Worm (Caenorhabditis elegans) whole organism, L2 larva: Measurements from ENCODE around the gene Y45F10B.8.
A peak's percentile ranks its signal among the peaks of the same experiment; 100 is the strongest.

Experiments
- C34F6.9 ChIP-seq: fragments of 150-350 bp; optimal IDR thresholded peaks from 2 replicates; lab custom pipeline; 2014; ENCODE audit warnings: missing biosample characterization, missing genetic modification characterization
- R02D3.7 ChIP-seq: fragments of 150-350 bp; optimal IDR thresholded peaks from 2 replicates; lab custom pipeline; 2014; ENCODE audit warnings: missing biosample characterization, missing genetic modification characterization
- Y55F3AM.14 ChIP-seq: fragments of 200-800 bp; sonication (Bioruptor generic); optimal IDR thresholded peaks from 2 replicates; lab custom pipeline; 2018; ENCODE audit warnings: mild to moderate bottlenecking, missing genetic modification characterization, missing compliant biosample characterization
- alr-1 ChIP-seq: fragments of 150-350 bp; optimal IDR thresholded peaks from 2 replicates; lab custom pipeline; 2014; ENCODE audit warnings: missing biosample characterization, missing genetic modification characterization
- aly-2 ChIP-seq: fragments of 150-350 bp; optimal IDR thresholded peaks from 2 replicates; lab custom pipeline; 2014; ENCODE audit warnings: missing biosample characterization, missing genetic modification characterization
- blmp-1 ChIP-seq: sonication (generic microtip); optimal IDR thresholded peaks from 2 replicates; lab custom pipeline; 2017; ENCODE audit warnings: missing genetic modification characterization, mild to moderate bottlenecking, missing compliant biosample characterization, antibody characterized with exemption, moderate library complexity; ENCODE audit not compliant: insufficient read depth
- crh-2 ChIP-seq: sonication (generic microtip); optimal IDR thresholded peaks from 2 replicates; lab custom pipeline; 2017; ENCODE audit warnings: missing biosample characterization, missing genetic modification characterization
- dmd-4 ChIP-seq: sonication (generic microtip); optimal IDR thresholded peaks from 2 replicates; lab custom pipeline; 2017; ENCODE audit warnings: missing biosample characterization, missing genetic modification characterization
- egl-27 ChIP-seq: sonication (generic microtip); optimal IDR thresholded peaks from 3 replicates; lab custom pipeline; 2017; ENCODE audit warnings: missing biosample characterization, missing genetic modification reagents, missing genetic modification characterization
- elt-1 ChIP-seq: fragments of 150-350 bp; optimal IDR thresholded peaks from 2 replicates; lab custom pipeline; 2014; ENCODE audit warnings: missing biosample characterization, missing genetic modification characterization
- elt-3 ChIP-seq: sonication (generic microtip); optimal IDR thresholded peaks from 2 replicates; lab custom pipeline; 2017; ENCODE audit warnings: missing biosample characterization, missing genetic modification characterization
- gmeb-1 ChIP-seq: fragments of 150-350 bp; optimal IDR thresholded peaks from 2 replicates; lab custom pipeline; 2014; ENCODE audit warnings: missing biosample characterization, missing genetic modification characterization
- lin-11 ChIP-seq: fragments of 150-350 bp; sonication (generic microtip); optimal IDR thresholded peaks from 2 replicates; lab custom pipeline; 2014; ENCODE audit warnings: missing biosample characterization, missing genetic modification characterization, inconsistent platforms, mixed read lengths
- lin-13 ChIP-seq: fragments of 150-350 bp; optimal IDR thresholded peaks from 2 replicates; lab custom pipeline; 2014; ENCODE audit warnings: missing biosample characterization, missing genetic modification reagents, missing genetic modification characterization
- lin-39 ChIP-seq: fragments of 150-350 bp; optimal IDR thresholded peaks from 2 replicates; lab custom pipeline; 2014; ENCODE audit warnings: missing biosample characterization, missing genetic modification reagents, missing genetic modification characterization
- mbf-1 ChIP-seq: sonication (generic microtip); optimal IDR thresholded peaks from 2 replicates; lab custom pipeline; 2017; ENCODE audit warnings: missing biosample characterization, missing genetic modification characterization
- mdl-1 ChIP-seq, 2 experiments: fragments of 150-350 bp in 1 of 2; sonication (generic microtip) in 1 of 2; optimal IDR thresholded peaks; 2 replicates each; lab custom pipeline; 2017; ENCODE audit warnings: missing biosample characterization in 2 of 2, missing genetic modification characterization in 2 of 2
- nhr-11 ChIP-seq: fragments of 150-350 bp; optimal IDR thresholded peaks from 2 replicates; lab custom pipeline; 2014; ENCODE audit warnings: missing biosample characterization, missing genetic modification characterization
- nhr-12 ChIP-seq: fragments of 150-350 bp; optimal IDR thresholded peaks from 2 replicates; lab custom pipeline; 2014; ENCODE audit warnings: missing biosample characterization, missing genetic modification characterization
- nhr-129 ChIP-seq: fragments of 150-350 bp; optimal IDR thresholded peaks from 2 replicates; lab custom pipeline; 2014; ENCODE audit warnings: missing biosample characterization, missing genetic modification characterization
- nhr-21 ChIP-seq: fragments of 150-350 bp; optimal IDR thresholded peaks from 2 replicates; lab custom pipeline; 2014; ENCODE audit warnings: missing biosample characterization, missing genetic modification characterization
- nhr-23 ChIP-seq: fragments of 150-350 bp; optimal IDR thresholded peaks from 2 replicates; lab custom pipeline; 2014; ENCODE audit warnings: missing biosample characterization, missing genetic modification reagents, missing genetic modification characterization
- nhr-237 ChIP-seq: fragments of 150-350 bp; optimal IDR thresholded peaks from 2 replicates; lab custom pipeline; 2014; ENCODE audit warnings: missing biosample characterization, missing genetic modification characterization
- nhr-25 ChIP-seq: fragments of 150-350 bp; sonication (generic microtip); optimal IDR thresholded peaks from 3 replicates; lab custom pipeline; 2014; ENCODE audit warnings: missing biosample characterization, missing genetic modification characterization
- sem-4 ChIP-seq: fragments of 150-350 bp; optimal IDR thresholded peaks from 2 replicates; lab custom pipeline; 2014; ENCODE audit warnings: missing biosample characterization, missing genetic modification reagents, missing genetic modification characterization
- skn-1 ChIP-seq: sonication (generic microtip); optimal IDR thresholded peaks from 2 replicates; lab custom pipeline; 2017; ENCODE audit warnings: missing biosample characterization, missing genetic modification characterization
- sma-3 ChIP-seq: sonication (generic microtip); optimal IDR thresholded peaks from 2 replicates; lab custom pipeline; 2016; ENCODE audit warnings: missing genetic modification reagents, missing genetic modification characterization, missing compliant biosample characterization
- sma-9 ChIP-seq, 2 experiments: fragments of 150-350 bp in 1 of 2; sonication (generic microtip) in 1 of 2; optimal IDR thresholded peaks; 2 replicates each; lab custom pipeline; 2014 to 2016; ENCODE audit warnings: missing genetic modification characterization in 2 of 2, mild to moderate bottlenecking in 1 of 2, missing biosample characterization in 1 of 2, missing compliant biosample characterization in 1 of 2, missing genetic modification reagents in 1 of 2, moderate library complexity in 1 of 2
- snpc-4 ChIP-seq: fragments of 150-350 bp; optimal IDR thresholded peaks from 2 replicates; lab custom pipeline; 2014; ENCODE audit warnings: missing biosample characterization, missing genetic modification characterization
- unc-39 ChIP-seq: fragments of 150-350 bp; optimal IDR thresholded peaks from 2 replicates; lab custom pipeline; 2014; ENCODE audit warnings: missing biosample characterization, missing genetic modification characterization
- zag-1 ChIP-seq: fragments of 150-350 bp; optimal IDR thresholded peaks from 2 replicates; lab custom pipeline; 2014; ENCODE audit warnings: missing biosample characterization, missing genetic modification characterization
- ztf-1 ChIP-seq: fragments of 200-800 bp; sonication (Bioruptor generic); conservative IDR thresholded peaks from 2 replicates; pipeline ENCODE4 v1.3.6; 2022; ENCODE audit warnings: missing genetic modification characterization, missing compliant biosample characterization
- ztf-11 ChIP-seq: sonication (generic microtip); optimal IDR thresholded peaks from 2 replicates; lab custom pipeline; 2017; ENCODE audit warnings: missing biosample characterization, missing genetic modification characterization

The Y45F10B.8 gene

ce11 chrIV:13564284-13564683 is 13.8 kb downstream of the Y45F10B.8 start:
- TF ChIP-seq nhr-23 (no peak), sem-4 (tag; lab: Kevin White, UChicago) (no peak), lin-13 (GFP tag; lab: Kevin White, UChicago) (no peak), elt-3 (tag; lab: Kevin White, UChicago) (no peak), Y55F3AM.14 (GFP tag; lab: Kevin White, UChicago) (no peak), skn-1 (tag; lab: Kevin White, UChicago) (no peak), blmp-1 (tag; lab: Kevin White, UChicago) (no peak), R02D3.7 (tag; lab: Kevin White, UChicago) (no peak), sma-3 (no peak), dmd-4 (tag; lab: Kevin White, UChicago) (no peak)

DNA sequence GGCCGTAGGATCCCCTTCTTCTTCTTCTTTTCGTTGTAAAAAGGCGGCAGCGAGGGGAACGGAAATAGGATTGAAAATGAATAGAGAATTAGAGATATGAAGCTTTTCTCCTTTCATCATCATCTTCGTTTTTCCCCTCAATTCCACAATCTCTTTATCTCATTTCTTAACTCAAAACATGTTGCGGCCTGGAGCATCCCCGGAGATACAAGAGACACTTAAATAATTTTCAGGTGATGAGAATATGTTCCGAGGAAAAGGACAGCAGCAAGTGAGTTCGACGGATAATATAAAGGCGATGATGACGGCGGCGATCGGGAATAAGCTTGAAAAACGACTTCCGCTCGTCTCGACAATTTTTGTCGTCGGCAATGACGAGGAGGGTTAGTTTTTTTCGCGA is 16.4 kb downstream of the Y45F10B.8 start, which contains the start of the genes Y45F10B.13 and qui-1:
Gene Y45F10B.13 (minus strand): TSS at position 101 of the 400 bp plus-strand sequence.
Gene qui-1 (plus strand): TSS at position 233 of the 400 bp plus-strand sequence.
- TF ChIP-seq nhr-129 (tag; lab: Kevin White, UChicago) (peak; percentile 42), mdl-1 (tag; optimal IDR thresholded peaks at IDR 0.05; lab: Kevin White, UChicago) (no peak)

DNA sequence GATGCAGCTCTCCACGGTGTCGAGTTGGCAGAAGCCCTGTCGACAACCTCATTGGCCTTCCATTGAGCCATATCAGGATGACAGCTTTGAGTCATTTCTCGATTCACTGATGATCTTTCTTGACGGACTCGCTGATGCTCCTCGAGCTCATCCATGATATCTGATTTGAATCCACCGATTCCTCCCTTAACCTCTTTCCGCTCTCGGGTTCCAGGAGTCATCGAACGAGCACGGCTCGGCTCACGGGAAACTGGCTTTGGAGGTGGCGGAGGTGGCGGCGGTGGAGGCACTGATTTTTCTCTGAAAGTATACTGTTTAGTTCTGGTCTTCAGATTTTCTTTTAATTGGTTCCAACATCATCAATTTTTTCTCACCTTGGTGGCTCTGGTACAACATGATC is 19.1 kb downstream of the Y45F10B.8 start:
- TF ChIP-seq aly-2 (no peak), snpc-4 (tag; lab: Kevin White, UChicago) (no peak), skn-1 (tag; lab: Kevin White, UChicago) (no peak), nhr-237 (tag; lab: Kevin White, UChicago) (no peak), unc-39 (no peak), elt-3 (tag; lab: Kevin White, UChicago) (no peak), mdl-1 (tag; optimal IDR thresholded peaks at IDR 0.05; lab: Kevin White, UChicago) (no peak), sem-4 (tag; lab: Kevin White, UChicago) (no peak), crh-2 (no peak), Y55F3AM.14 (GFP tag; lab: Kevin White, UChicago) (no peak), lin-39 (tag; lab: Kevin White, UChicago) (no peak), nhr-25 (no peak), mbf-1 (tag; lab: Kevin White, UChicago) (no peak)
- TF ChIP-seq, all 48 proteins: peak for 0

ce11 chrIV:13557393-13557792 is 20.7 kb downstream of the Y45F10B.8 start:
- TF ChIP-seq nhr-129 (tag; lab: Kevin White, UChicago), result peak; percentile 58
- no peak for TF ChIP-seq sma-3

ce11 chrIV:13555508-13555907 is 22.6 kb downstream of the Y45F10B.8 start:
- no peak for TF ChIP-seq nhr-11
- TF ChIP-seq R02D3.7 (tag; lab: Kevin White, UChicago), result no peak
- TF ChIP-seq zag-1, result no peak
- no peak for TF ChIP-seq nhr-21 (tag; lab: Kevin White, UChicago)
- no peak for TF ChIP-seq gmeb-1
- no peak for TF ChIP-seq nhr-129 (tag; lab: Kevin White, UChicago)
- TF ChIP-seq elt-1 (tag; lab: Kevin White, UChicago), result no peak
- TF ChIP-seq, all 48 proteins: peak for 0

DNA sequence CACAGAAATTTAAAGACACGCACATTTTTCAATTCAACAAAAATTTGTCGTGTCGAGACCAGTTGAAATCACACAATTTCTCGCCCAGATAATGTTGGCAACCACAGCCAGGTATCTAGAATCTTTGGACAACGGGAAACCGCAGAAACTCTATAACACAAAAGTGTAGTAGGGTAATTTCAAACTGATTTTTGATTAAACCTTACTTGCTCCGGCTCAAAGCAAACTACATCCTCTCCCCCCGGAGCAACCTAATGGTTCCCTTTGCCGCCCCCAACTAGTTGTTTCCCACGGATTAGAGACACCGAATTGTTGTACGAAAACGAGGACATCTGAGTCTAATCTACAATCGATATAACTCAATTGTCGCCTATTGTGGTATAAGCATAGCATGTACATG is 23.7 kb downstream of the Y45F10B.8 start:
- TF ChIP-seq lin-11 (tag; lab: Kevin White, UChicago), result no peak
- TF ChIP-seq ztf-1 (GFP tag; lab: Robert Waterston, UW), result 0 out of 2 replicates have a peak, but pooled peaks have one; percentile 59
- no peak for TF ChIP-seq ztf-11 (tag; lab: Kevin White, UChicago)
- no peak for TF ChIP-seq sem-4 (tag; lab: Kevin White, UChicago)
- no peak for TF ChIP-seq egl-27
- no peak for TF ChIP-seq alr-1 (tag; lab: Kevin White, UChicago)
- no peak for TF ChIP-seq C34F6.9

- TF ChIP-seq skn-1 (tag; lab: Kevin White, UChicago), result no peak
- TF ChIP-seq nhr-12 (tag; lab: Kevin White, UChicago), result no peak
- no peak for TF ChIP-seq sma-9 (GFP tag; optimal IDR thresholded peaks at IDR 0.05; lab: Kevin White, UChicago)
- no peak for TF ChIP-seq sma-9 (tag; optimal IDR thresholded peaks at IDR 0.05; lab: Kevin White, UChicago)
These were observed 28.7 kb downstream of the Y45F10B.8 start for ce11 chrIV:13549350-13549749.
